Worm (Caenorhabditis elegans) whole organism, young adult: ENCODE results near the gene Y116A8A.7.
A peak's percentile ranks its signal among the peaks of the same experiment; 100 is the strongest.

Source experiments
- C06A6.2 ChIP-seq: fragments of 200-800 bp; sonication (Bioruptor generic); conservative IDR thresholded peaks from 2 replicates; pipeline ENCODE4 v1.3.6; 2022; ENCODE audit warnings: missing genetic modification characterization, missing compliant biosample characterization
- F10E7.11 ChIP-seq: sonication (generic microtip); optimal IDR thresholded peaks from 2 replicates; lab custom pipeline; 2017; ENCODE audit warnings: mild to moderate bottlenecking, missing genetic modification characterization, moderate library complexity, missing compliant biosample characterization
- F22D6.2 ChIP-seq: sonication (generic microtip); optimal IDR thresholded peaks from 2 replicates; lab custom pipeline; 2016; ENCODE audit warnings: mild to moderate bottlenecking, missing genetic modification characterization, missing compliant biosample characterization
- F39B2.1 ChIP-seq: fragments of 200-800 bp; sonication (Bioruptor generic); IDR thresholded peaks from 2 replicates; pipeline ENCODE4 v1.3.6; 2022; ENCODE audit warnings: missing genetic modification reagents, missing genetic modification characterization, missing compliant biosample characterization
- F52B5.7 ChIP-seq: sonication (generic microtip); optimal IDR thresholded peaks from 2 replicates; lab custom pipeline; 2016; ENCODE audit warnings: mild to moderate bottlenecking, missing genetic modification characterization, missing compliant biosample characterization
- F57A8.1 ChIP-seq: fragments of 200-800 bp; sonication (Bioruptor generic); optimal IDR thresholded peaks from 2 replicates; lab custom pipeline; 2018; ENCODE audit warnings: mild to moderate bottlenecking, missing genetic modification characterization, moderate library complexity, missing compliant biosample characterization
- K12H6.12 ChIP-seq: fragments of 200-800 bp; sonication (Bioruptor generic); optimal IDR thresholded peaks from 2 replicates; lab custom pipeline; 2018; ENCODE audit warnings: mild to moderate bottlenecking, missing genetic modification characterization, missing compliant biosample characterization
- Y53F4B.3 ChIP-seq: fragments of 200-800 bp; sonication (Bioruptor generic); IDR thresholded peaks from 2 replicates; pipeline ENCODE4 v1.3.6; 2022; ENCODE audit warnings: missing genetic modification reagents, missing genetic modification characterization, missing compliant biosample characterization
- Y53G8AR.9 ChIP-seq: fragments of 200-800 bp; sonication (Bioruptor generic); conservative IDR thresholded peaks from 2 replicates; pipeline ENCODE4 v1.3.6; 2022; ENCODE audit warnings: missing genetic modification reagents, missing genetic modification characterization, missing compliant biosample characterization
- Y67H2A.10 ChIP-seq: fragments of 200-800 bp; sonication (Bioruptor generic); conservative IDR thresholded peaks from 2 replicates; pipeline ENCODE4 v1.3.6; 2022; ENCODE audit warnings: missing genetic modification reagents, missing genetic modification characterization, missing compliant biosample characterization
- akir-1 ChIP-seq: fragments of 200-800 bp; sonication (Bioruptor generic); optimal IDR thresholded peaks from 2 replicates; lab custom pipeline; 2018; ENCODE audit warnings: mild to moderate bottlenecking, missing genetic modification characterization, moderate library complexity, missing compliant biosample characterization
- aptf-2 ChIP-seq: fragments of 200-800 bp; sonication (Bioruptor generic); conservative IDR thresholded peaks from 2 replicates; pipeline ENCODE4 v1.3.6; 2022; ENCODE audit warnings: missing genetic modification reagents, missing genetic modification characterization, missing compliant biosample characterization
- aptf-3 ChIP-seq: fragments of 200-800 bp; sonication (Bioruptor generic); IDR thresholded peaks from 2 replicates; pipeline ENCODE4 v1.3.6; 2022; ENCODE audit warnings: missing genetic modification characterization, missing compliant biosample characterization
- attf-5 ChIP-seq: fragments of 200-800 bp; sonication (Bioruptor generic); optimal IDR thresholded peaks from 2 replicates; lab custom pipeline; 2018; ENCODE audit warnings: mild to moderate bottlenecking, missing genetic modification characterization, missing compliant biosample characterization
- ccch-3 ChIP-seq: fragments of 200-800 bp; sonication (Bioruptor generic); optimal IDR thresholded peaks from 2 replicates; lab custom pipeline; 2018; ENCODE audit warnings: mild to moderate bottlenecking, missing genetic modification characterization, missing compliant biosample characterization
- cebp-1 ChIP-seq, 2 experiments: fragments of 200-800 bp in 1 of 2; sonication (Bioruptor generic) in 1 of 2; sonication (generic microtip) in 1 of 2; IDR thresholded peaks in 1 of 2; optimal IDR thresholded peaks in 1 of 2; 2 replicates each; pipeline versions ENCODE4 v1.3.6 to Lab custom; 2017 to 2022; ENCODE audit warnings: missing compliant biosample characterization in 2 of 2, missing genetic modification characterization in 2 of 2, mild to moderate bottlenecking in 1 of 2, missing genetic modification reagents in 1 of 2, moderate library complexity in 1 of 2
- ceh-100 ChIP-seq: fragments of 200-800 bp; sonication (Bioruptor generic); IDR thresholded peaks from 2 replicates; pipeline ENCODE4 v1.3.6; 2022; ENCODE audit warnings: missing genetic modification reagents, missing genetic modification characterization, missing compliant biosample characterization
- ceh-91 ChIP-seq: fragments of 200-800 bp; sonication (Bioruptor generic); IDR thresholded peaks from 2 replicates; pipeline ENCODE4 v1.3.6; 2022; ENCODE audit warnings: missing genetic modification reagents, missing genetic modification characterization, missing compliant biosample characterization
- die-1 ChIP-seq: sonication (generic microtip); optimal IDR thresholded peaks from 2 replicates; lab custom pipeline; 2016; ENCODE audit warnings: missing genotype, mild to moderate bottlenecking, missing genetic modification characterization, missing compliant biosample characterization
- dox-1 ChIP-seq: fragments of 200-800 bp; sonication (Bioruptor generic); IDR thresholded peaks from 2 replicates; pipeline ENCODE4 v1.3.6; 2022; ENCODE audit warnings: missing genetic modification reagents, missing genetic modification characterization, missing compliant biosample characterization
- dpl-1 ChIP-seq: fragments of 150-350 bp; optimal IDR thresholded peaks from 2 replicates; lab custom pipeline; 2014; ENCODE audit warnings: missing biosample characterization, missing genetic modification reagents, missing genetic modification characterization
- egrh-3 ChIP-seq: fragments of 200-800 bp; sonication (Bioruptor generic); IDR thresholded peaks from 2 replicates; pipeline ENCODE4 v1.3.6; 2022; ENCODE audit warnings: missing genetic modification reagents, missing genetic modification characterization, missing compliant biosample characterization
- ekl-4 ChIP-seq: fragments of 200-800 bp; sonication (Bioruptor generic); IDR thresholded peaks from 2 replicates; pipeline ENCODE4 v1.3.6; 2022; ENCODE audit warnings: missing genetic modification reagents, missing genetic modification characterization, missing compliant biosample characterization
- ets-4 ChIP-seq: fragments of 200-800 bp; sonication (Bioruptor generic); optimal IDR thresholded peaks from 2 replicates; lab custom pipeline; 2018; ENCODE audit warnings: mild to moderate bottlenecking, missing genetic modification characterization, missing compliant biosample characterization
- hmg-20 ChIP-seq: fragments of 200-800 bp; sonication (Bioruptor generic); IDR thresholded peaks from 2 replicates; pipeline ENCODE4 v1.3.6; 2022; ENCODE audit warnings: missing genetic modification reagents, missing genetic modification characterization, missing compliant biosample characterization
- let-607 ChIP-seq, 2 experiments: fragments of 200-800 bp in 1 of 2; sonication (Bioruptor generic) in 1 of 2; sonication (generic microtip) in 1 of 2; optimal IDR thresholded peaks; 2 replicates each; lab custom pipeline; 2016 to 2018; ENCODE audit warnings: mild to moderate bottlenecking in 2 of 2, missing compliant biosample characterization in 2 of 2, missing genetic modification characterization in 2 of 2, moderate library complexity in 2 of 2, missing genotype in 1 of 2
- lir-1 ChIP-seq: fragments of 200-800 bp; sonication (Bioruptor generic); conservative IDR thresholded peaks from 2 replicates; pipeline ENCODE4 v1.3.6; 2022; ENCODE audit warnings: missing genetic modification reagents, missing genetic modification characterization, missing compliant biosample characterization
- madf-10 ChIP-seq: sonication (generic microtip); optimal IDR thresholded peaks from 2 replicates; lab custom pipeline; 2016; ENCODE audit warnings: mild to moderate bottlenecking, missing genetic modification characterization, missing compliant biosample characterization
- mel-28 ChIP-seq: sonication (generic microtip); optimal IDR thresholded peaks from 2 replicates; lab custom pipeline; 2016; ENCODE audit warnings: borderline replicate concordance, mild to moderate bottlenecking, missing genetic modification characterization, missing compliant biosample characterization
- mes-4 ChIP-seq: sonication (generic microtip); optimal IDR thresholded peaks from 2 replicates; lab custom pipeline; 2016; ENCODE audit warnings: missing genotype, missing genetic modification characterization, missing compliant biosample characterization
- mxl-1 ChIP-seq: sonication (generic microtip); optimal IDR thresholded peaks from 2 replicates; lab custom pipeline; 2016; ENCODE audit warnings: missing genetic modification characterization, missing compliant biosample characterization
- nfya-1 ChIP-seq: sonication (generic microtip); optimal IDR thresholded peaks from 2 replicates; lab custom pipeline; 2017; ENCODE audit warnings: antibody characterized with exemption, missing compliant biosample characterization, missing genetic modification characterization, borderline replicate concordance; ENCODE audit not compliant: insufficient read depth
- nfyb-1 ChIP-seq: fragments of 200-800 bp; sonication (Bioruptor generic); IDR thresholded peaks from 2 replicates; pipeline ENCODE4 v1.3.6; 2022; ENCODE audit warnings: missing genetic modification reagents, missing genetic modification characterization, missing compliant biosample characterization
- nhr-80 ChIP-seq: sonication (generic microtip); optimal IDR thresholded peaks from 2 replicates; lab custom pipeline; 2016; ENCODE audit warnings: missing genetic modification characterization, missing compliant biosample characterization
- pha-4 ChIP-seq: fragments of 150-350 bp; sonication (generic microtip); optimal IDR thresholded peaks from 2 replicates; lab custom pipeline; 2014; ENCODE audit warnings: missing biosample characterization, missing genetic modification reagents, missing genetic modification characterization
- rpc-1 ChIP-seq, 2 experiments: fragments of 150-350 bp in 1 of 2; sonication (generic microtip) in 1 of 2; optimal IDR thresholded peaks; 2 replicates each; lab custom pipeline; 2014 to 2018; ENCODE audit warnings: missing biosample characterization in 1 of 2, missing genetic modification characterization in 1 of 2, missing genetic modification reagents in 1 of 2, missing genotype in 1 of 2
- snpc-1.3 ChIP-seq: sonication (generic microtip); optimal IDR thresholded peaks from 2 replicates; lab custom pipeline; 2017; ENCODE audit warnings: missing genetic modification characterization, mild to moderate bottlenecking, missing compliant biosample characterization, antibody characterized with exemption, moderate library complexity, missing genotype, missing genetic modification reagents; ENCODE audit not compliant: insufficient read depth
- snpc-3.4 ChIP-seq: sonication (generic microtip); optimal IDR thresholded peaks from 2 replicates; lab custom pipeline; 2017; ENCODE audit warnings: missing genetic modification characterization, mild to moderate bottlenecking, missing compliant biosample characterization, antibody characterized with exemption, moderate library complexity, missing genotype, missing genetic modification reagents
- snpc-4 ChIP-seq, 5 experiments: fragments of 150-350 bp in 1 of 5; sonication (generic microtip) in 4 of 5; optimal IDR thresholded peaks; 2 replicates each; lab custom pipeline; 2014 to 2018; ENCODE audit warnings: missing genetic modification characterization in 5 of 5, missing biosample characterization in 3 of 5, antibody characterized with exemption in 2 of 5, mild to moderate bottlenecking in 2 of 5, missing compliant biosample characterization in 2 of 5, missing genotype in 2 of 5, moderate library complexity in 2 of 5, missing genetic modification reagents in 1 of 5
- sptf-2 ChIP-seq: fragments of 200-800 bp; sonication (Bioruptor generic); optimal IDR thresholded peaks from 2 replicates; lab custom pipeline; 2018; ENCODE audit warnings: mild to moderate bottlenecking, missing genetic modification characterization, missing compliant biosample characterization
- tbx-9 ChIP-seq: sonication (generic microtip); optimal IDR thresholded peaks from 2 replicates; lab custom pipeline; 2016; ENCODE audit warnings: borderline replicate concordance, missing genetic modification characterization, inconsistent platforms, missing compliant biosample characterization
- tlf-1 ChIP-seq: fragments of 200-800 bp; sonication (Bioruptor generic); optimal IDR thresholded peaks from 2 replicates; lab custom pipeline; 2018; ENCODE audit warnings: mild to moderate bottlenecking, missing genetic modification characterization, missing compliant biosample characterization
- unc-62 ChIP-seq: fragments of 150-350 bp; optimal IDR thresholded peaks from 2 replicates; lab custom pipeline; 2014; ENCODE audit warnings: missing biosample characterization, missing genetic modification reagents, missing genetic modification characterization
- zim-3 ChIP-seq: sonication (generic microtip); optimal IDR thresholded peaks from 2 replicates; lab custom pipeline; 2017; ENCODE audit warnings: mild to moderate bottlenecking, missing genetic modification characterization, moderate library complexity, missing compliant biosample characterization
- ztf-26 ChIP-seq: sonication (generic microtip); optimal IDR thresholded peaks from 2 replicates; lab custom pipeline; 2017; ENCODE audit warnings: missing genetic modification characterization, missing compliant biosample characterization
- ztf-3 ChIP-seq: fragments of 200-800 bp; sonication (Bioruptor generic); optimal IDR thresholded peaks from 2 replicates; lab custom pipeline; 2018; ENCODE audit warnings: mild to moderate bottlenecking, missing genetic modification characterization, missing compliant biosample characterization

The Y116A8A.7 gene

DNA sequence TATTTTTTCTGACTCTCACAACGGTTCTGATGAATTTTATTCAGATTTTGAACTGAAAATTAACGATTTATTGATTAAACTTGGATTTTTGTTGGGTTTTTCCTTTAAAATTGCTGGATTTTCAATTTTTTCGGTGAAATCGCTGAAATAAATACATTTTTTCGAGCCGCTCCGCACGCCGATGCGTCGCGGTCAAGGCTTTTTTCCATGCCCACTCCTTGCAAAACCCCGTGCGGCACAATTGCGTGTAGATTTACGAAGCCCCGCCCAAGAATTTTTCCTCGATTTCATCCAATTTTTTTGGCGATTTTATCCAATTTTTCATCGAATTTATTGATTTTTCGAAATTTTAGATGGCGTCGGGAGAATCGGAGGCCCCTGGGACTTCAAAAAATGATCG lies 35.5 kb downstream of the Y116A8A.7 start, which contains the start of gene gtsf-1 (continued):
- TF ChIP-seq F22D6.2, result no peak
- no peak for TF ChIP-seq Y53F4B.3 (GFP tag; lab: Robert Waterston, UW)
- no peak for TF ChIP-seq aptf-3 (GFP tag; lab: Robert Waterston, UW)
- TF ChIP-seq tbx-9 (tag; lab: Kevin White, UChicago), result no peak
- peak; percentile 83 for TF ChIP-seq nfyb-1 (GFP tag; lab: Robert Waterston, UW)
- TF ChIP-seq F39B2.1, result 0 out of 2 replicates have a peak, but pooled peaks have one; percentile 61
- no peak for TF ChIP-seq ztf-3
- peak; percentile 34 for TF ChIP-seq madf-10
- TF ChIP-seq attf-5, result peak; percentile 87
- TF ChIP-seq ztf-26 (tag; lab: Kevin White, UChicago), result no peak
- TF ChIP-seq unc-62, result no peak
- TF ChIP-seq aptf-2 (GFP tag; lab: Robert Waterston, UW), result 0 out of 2 replicates have a peak, but pooled peaks have one; percentile 43
- no peak for TF ChIP-seq pha-4 (tag; lab: Kevin White, UChicago)
- peak; percentile 32 for TF ChIP-seq rpc-1 (optimal IDR thresholded peaks at IDR 0.05; lab: Kevin White, UChicago)
- no peak for TF ChIP-seq rpc-1 (tag; optimal IDR thresholded peaks at IDR 0.05; lab: Kevin White, UChicago)
- TF ChIP-seq nhr-80 (tag; lab: Kevin White, UChicago), result no peak
- TF ChIP-seq egrh-3 (GFP tag; lab: Robert Waterston, UW), result no peak
- TF ChIP-seq F52B5.7 (tag; lab: Kevin White, UChicago), result no peak
- peak; percentile 82 for TF ChIP-seq ekl-4 (GFP tag; lab: Robert Waterston, UW)
- TF ChIP-seq let-607 (tag; optimal IDR thresholded peaks at IDR 0.05; lab: Kevin White, UChicago), result peak in 1 of 2 experiments; percentile 16
- TF ChIP-seq ceh-100 (GFP tag; lab: Robert Waterston, UW), result peak; percentile 80
- no peak for TF ChIP-seq zim-3 (tag; lab: Kevin White, UChicago)
- peak; percentile 85 for TF ChIP-seq Y53G8AR.9 (GFP tag; lab: Robert Waterston, UW)
- no peak for TF ChIP-seq sptf-2 (GFP tag; lab: Kevin White, UChicago)
- no peak for TF ChIP-seq akir-1
- TF ChIP-seq tlf-1 (GFP tag; lab: Kevin White, UChicago), result peak; percentile 51
- TF ChIP-seq lir-1, result no peak
- TF ChIP-seq snpc-3.4 (tag; lab: Kevin White, UChicago), result peak; percentile 41
- 0 out of 2 replicates have a peak, but pooled peaks have one; percentile 27 for TF ChIP-seq hmg-20 (GFP tag; lab: Robert Waterston, UW)
- no peak for TF ChIP-seq mes-4 (tag; lab: Kevin White, UChicago)
- TF ChIP-seq snpc-1.3 (tag; lab: Kevin White, UChicago), result peak; percentile 68
- 0 out of 2 replicates have a peak, but pooled peaks have one; percentile 13 for TF ChIP-seq Y67H2A.10
- no peak for TF ChIP-seq cebp-1 (GFP tag; IDR thresholded peaks at IDR 0.05; lab: Robert Waterston, UW)
- peak; percentile 83 for TF ChIP-seq cebp-1 (tag; optimal IDR thresholded peaks at IDR 0.05; lab: Kevin White, UChicago)
- no peak for TF ChIP-seq ets-4 (GFP tag; lab: Kevin White, UChicago)
- TF ChIP-seq C06A6.2 (GFP tag; lab: Robert Waterston, UW), result peak; percentile 88
- peak; percentile 75 for TF ChIP-seq snpc-4 (GFP tag; optimal IDR thresholded peaks at IDR 0.05; lab: Kevin White, UChicago)
- TF ChIP-seq snpc-4 (tag; optimal IDR thresholded peaks at IDR 0.05; lab: Kevin White, UChicago), result peak; percentile 41 to 94 (median 87)
- TF ChIP-seq ceh-91, result peak; percentile 47; the same call in 1 of the 2 replicates
- no peak for TF ChIP-seq die-1
- no peak for TF ChIP-seq F57A8.1 (GFP tag; lab: Kevin White, UChicago)
- TF ChIP-seq mxl-1 (tag; lab: Kevin White, UChicago), result peak; percentile 12
- no peak for TF ChIP-seq mel-28 (tag; lab: Kevin White, UChicago)
- TF ChIP-seq dox-1 (GFP tag; lab: Robert Waterston, UW), result peak; percentile 84
- TF ChIP-seq dpl-1 (GFP tag; lab: Kevin White, UChicago), result peak; percentile 28
- no peak for TF ChIP-seq K12H6.12 (tag; lab: Kevin White, UChicago)
- no peak for TF ChIP-seq ccch-3 (GFP tag; lab: Kevin White, UChicago)
- TF ChIP-seq F10E7.11 (tag; lab: Kevin White, UChicago), result no peak
- TF ChIP-seq nfya-1 (tag; lab: Kevin White, UChicago), result no peak
